Worm (Caenorhabditis elegans) whole organism, midembryonic: ENCODE measurements around the gene C08B6.8.

Experiments
- T22C8.4 ChIP-seq: fragments of 200-800 bp; sonication (Bioruptor generic); IDR thresholded peaks from 2 replicates; pipeline ENCODE4 v1.3.6; 2022; ENCODE audit warnings: missing genetic modification characterization, missing compliant biosample characterization
- ztf-23 ChIP-seq: fragments of 200-800 bp; sonication (Bioruptor generic); IDR thresholded peaks from 2 replicates; pipeline ENCODE4 v1.3.6; 2022; ENCODE audit warnings: missing genetic modification reagents, missing genetic modification characterization, missing compliant biosample characterization
- ztf-29 ChIP-seq: fragments of 200-800 bp; sonication (Bioruptor generic); IDR thresholded peaks from 2 replicates; pipeline ENCODE4 v1.3.6; 2022; ENCODE audit warnings: missing genetic modification reagents, missing genetic modification characterization, missing compliant biosample characterization

- no peak for TF ChIP-seq T22C8.4
- no peak for TF ChIP-seq ztf-29 (GFP tag; lab: Robert Waterston, UW)
- TF ChIP-seq ztf-23: no peak
These were observed 12.3 kb downstream of the C08B6.8 start for ce11 chrV:10146787-10147186.
